Fruit fly (Drosophila melanogaster) whole organism, embryonic: ENCODE data around the gene CG6928.

ENCODE experiments used
- Abd-B ChIP-seq: fragments of 200-800 bp; sonication (Bioruptor generic); optimal IDR thresholded peaks from 2 replicates; lab custom pipeline; 2018; ENCODE audit warnings: missing biosample characterization, mild to moderate bottlenecking, missing genetic modification characterization, moderate library complexity
- CG10565 ChIP-seq: fragments of 200-800 bp; sonication (Bioruptor generic); optimal IDR thresholded peaks from 3 replicates; lab custom pipeline; 2016; ENCODE audit warnings: missing biosample characterization, mild to moderate bottlenecking, missing genetic modification characterization
- CG12236 ChIP-seq: fragments of 200-800 bp; sonication (Bioruptor generic); optimal IDR thresholded peaks from 2 replicates; lab custom pipeline; 2016; ENCODE audit warnings: missing biosample characterization, missing genetic modification characterization
- CG12391 ChIP-seq: fragments of 200-800 bp; sonication (Bioruptor generic); optimal IDR thresholded peaks from 3 replicates; lab custom pipeline; 2018; ENCODE audit warnings: missing biosample characterization, mild to moderate bottlenecking, missing genetic modification characterization, moderate library complexity
- CG12942 ChIP-seq: fragments of 200-800 bp; sonication (Bioruptor generic); optimal IDR thresholded peaks from 3 replicates; lab custom pipeline; 2016; ENCODE audit warnings: missing biosample characterization, missing genetic modification characterization
- CG15073 ChIP-seq: fragments of 200-800 bp; sonication (Bioruptor generic); optimal IDR thresholded peaks from 2 replicates; lab custom pipeline; 2016; ENCODE audit warnings: missing biosample characterization, missing genetic modification characterization
- CG17361 ChIP-seq: fragments of 200-800 bp; sonication (Bioruptor generic); IDR thresholded peaks from 3 replicates; pipeline ENCODE4 v1.3.6; 2022; ENCODE audit warnings: missing biosample characterization, missing genetic modification characterization
- CG17612 ChIP-seq: fragments of 200-800 bp; sonication (Bioruptor generic); IDR thresholded peaks from 2 replicates; pipeline ENCODE4 v1.3.6; 2022; ENCODE audit warnings: missing biosample characterization, missing genetic modification characterization
- CG2875 ChIP-seq: fragments of 200-800 bp; sonication (Bioruptor generic); optimal IDR thresholded peaks from 2 replicates; lab custom pipeline; 2017; ENCODE audit warnings: missing biosample characterization, mild to moderate bottlenecking, missing genetic modification characterization, missing genetic modification reagents
- CG31388 ChIP-seq: fragments of 200-800 bp; sonication (Bioruptor generic); optimal IDR thresholded peaks from 2 replicates; lab custom pipeline; 2016; ENCODE audit warnings: missing biosample characterization, missing genetic modification characterization
- CG4404 ChIP-seq: fragments of 200-800 bp; sonication (Bioruptor generic); IDR thresholded peaks from 2 replicates; pipeline ENCODE4 v1.3.6; 2022; ENCODE audit warnings: missing biosample characterization, missing genetic modification characterization
- CG4730 ChIP-seq: fragments of 200-800 bp; sonication (Bioruptor generic); IDR thresholded peaks from 2 replicates; pipeline ENCODE4 v1.3.6; 2022; ENCODE audit warnings: missing biosample characterization, missing genetic modification characterization
- CG4820 ChIP-seq: fragments of 200-800 bp; sonication (Bioruptor generic); optimal IDR thresholded peaks from 3 replicates; lab custom pipeline; 2016; ENCODE audit warnings: missing biosample characterization, missing genetic modification characterization
- CG7372 ChIP-seq: fragments of 200-800 bp; sonication (Bioruptor generic); IDR thresholded peaks from 2 replicates; pipeline ENCODE4 v1.3.6; 2022; ENCODE audit warnings: missing biosample characterization, missing genetic modification characterization
- CG8765 ChIP-seq: fragments of 200-800 bp; sonication (Bioruptor generic); IDR thresholded peaks from 2 replicates; pipeline ENCODE4 v1.3.6; 2022; ENCODE audit warnings: missing biosample characterization, missing genetic modification characterization
- CG8944 ChIP-seq: fragments of 200-800 bp; sonication (Bioruptor generic); optimal IDR thresholded peaks from 3 replicates; lab custom pipeline; 2016; ENCODE audit warnings: missing biosample characterization, missing genetic modification characterization
- H2.0 ChIP-seq: fragments of 200-800 bp; sonication (Bioruptor generic); IDR thresholded peaks from 2 replicates; pipeline ENCODE4 v1.3.6; 2022; ENCODE audit warnings: missing biosample characterization, missing genetic modification characterization
- Hmx ChIP-seq: fragments of 200-800 bp; sonication (Bioruptor generic); optimal IDR thresholded peaks from 2 replicates; lab custom pipeline; 2016; ENCODE audit warnings: missing biosample characterization, missing genetic modification characterization
- Hr3 ChIP-seq: fragments of 200-800 bp; sonication (Bioruptor generic); optimal IDR thresholded peaks from 3 replicates; lab custom pipeline; 2016; ENCODE audit warnings: missing biosample characterization, missing genetic modification characterization
- MBD-R2 ChIP-seq: fragments of 200-800 bp; sonication (Bioruptor generic); IDR thresholded peaks from 2 replicates; pipeline ENCODE4 v1.3.6; 2022; ENCODE audit warnings: missing biosample characterization, missing genetic modification characterization
- Mad ChIP-seq: fragments of 200-800 bp; sonication (Bioruptor generic); optimal IDR thresholded peaks from 2 replicates; lab custom pipeline; 2016; ENCODE audit warnings: missing biosample characterization, missing genetic modification characterization
- NFAT ChIP-seq: fragments of 200-800 bp; sonication (Bioruptor generic); IDR thresholded peaks from 2 replicates; pipeline ENCODE4 v1.3.6; 2022; ENCODE audit warnings: missing biosample characterization, missing genetic modification characterization
- Oaz ChIP-seq: fragments of 200-800 bp; sonication (Bioruptor generic); IDR thresholded peaks from 2 replicates; pipeline ENCODE4 v1.3.6; 2022; ENCODE audit warnings: missing biosample characterization, missing genetic modification characterization
- Optix ChIP-seq: fragments of 200-800 bp; sonication (Bioruptor generic); IDR thresholded peaks from 3 replicates; pipeline ENCODE4 v1.3.6; 2022; ENCODE audit warnings: missing biosample characterization, missing genetic modification characterization
- PHDP ChIP-seq: fragments of 200-800 bp; sonication (Bioruptor generic); optimal IDR thresholded peaks from 3 replicates; lab custom pipeline; 2018; ENCODE audit warnings: missing biosample characterization, mild to moderate bottlenecking, missing genetic modification characterization, moderate library complexity
- Pdp1 ChIP-seq, 2 experiments: fragments of 200-800 bp; sonication (Bioruptor generic); optimal IDR thresholded peaks; 3 replicates each; lab custom pipeline; 2016; ENCODE audit warnings: missing biosample characterization in 2 of 2, missing genetic modification characterization in 2 of 2, mild to moderate bottlenecking in 1 of 2, moderate library complexity in 1 of 2
- Ravus ChIP-seq: fragments of 200-800 bp; sonication (Bioruptor generic); IDR thresholded peaks from 2 replicates; pipeline ENCODE4 v1.3.6; 2022; ENCODE audit warnings: missing biosample characterization, missing genetic modification characterization
- Spps ChIP-seq: fragments of 200-800 bp; sonication (Bioruptor generic); optimal IDR thresholded peaks from 2 replicates; lab custom pipeline; 2018; ENCODE audit warnings: missing biosample characterization, mild to moderate bottlenecking, missing genetic modification characterization
- Stat92E ChIP-seq, 3 experiments: fragments of >200 bp in 2 of 3; fragments of 200-800 bp in 1 of 3; sonication (Bioruptor generic) in 1 of 3; optimal IDR thresholded peaks; 2 replicates each; lab custom pipeline; 2017 to 2019; ENCODE audit warnings: missing biosample characterization in 3 of 3, missing genetic modification characterization in 3 of 3, mild to moderate bottlenecking in 1 of 3, moderate library complexity in 1 of 3
- Tbp ChIP-seq: fragments of >200 bp; optimal IDR thresholded peaks from 2 replicates; lab custom pipeline; 2018; ENCODE audit warnings: missing biosample characterization, missing genetic modification characterization
- Trl ChIP-seq, 3 experiments: fragments of >200 bp in 2 of 3; fragments of 200-800 bp in 1 of 3; sonication (Bioruptor generic) in 1 of 3; optimal IDR thresholded peaks; 2 replicates in 1 of 3; 3 replicates in 2 of 3; lab custom pipeline; 2016 to 2017; ENCODE audit warnings: missing biosample characterization in 1 of 3, missing genetic modification characterization in 1 of 3
- bab2 ChIP-seq: fragments of 200-800 bp; sonication (Bioruptor generic); optimal IDR thresholded peaks from 2 replicates; lab custom pipeline; 2016; ENCODE audit warnings: missing biosample characterization, missing genetic modification characterization
- br ChIP-seq: fragments of >200 bp; optimal IDR thresholded peaks from 2 replicates; lab custom pipeline; 2017
- cato ChIP-seq: fragments of 200-800 bp; sonication (Bioruptor generic); optimal IDR thresholded peaks from 2 replicates; lab custom pipeline; 2016; ENCODE audit warnings: missing biosample characterization, missing genetic modification characterization, borderline replicate concordance
- dati ChIP-seq: fragments of 200-800 bp; sonication (Bioruptor generic); IDR thresholded peaks from 2 replicates; pipeline ENCODE4 v1.3.6; 2022; ENCODE audit warnings: missing biosample characterization, missing genetic modification characterization
- disco-r ChIP-seq: fragments of 200-800 bp; sonication (Bioruptor generic); optimal IDR thresholded peaks from 2 replicates; lab custom pipeline; 2016; ENCODE audit warnings: missing biosample characterization, missing genetic modification characterization
- ewg ChIP-seq: fragments of 200-800 bp; sonication (Bioruptor generic); optimal IDR thresholded peaks from 3 replicates; lab custom pipeline; 2017; ENCODE audit warnings: mild to moderate bottlenecking, missing biosample characterization, missing genetic modification reagents, missing genetic modification characterization
- exex ChIP-seq: fragments of 200-800 bp; sonication (Bioruptor generic); optimal IDR thresholded peaks from 4 replicates; lab custom pipeline; 2018; ENCODE audit warnings: missing biosample characterization, mild to moderate bottlenecking, missing genetic modification characterization, moderate library complexity
- grn ChIP-seq: fragments of 200-800 bp; sonication (Bioruptor generic); optimal IDR thresholded peaks from 3 replicates; lab custom pipeline; 2017; ENCODE audit warnings: missing biosample characterization, missing genetic modification characterization
- jigr1 ChIP-seq: fragments of 200-800 bp; sonication (Bioruptor generic); IDR thresholded peaks from 3 replicates; pipeline ENCODE4 v1.3.6; 2022; ENCODE audit warnings: missing biosample characterization, missing genetic modification characterization
- kay ChIP-seq: fragments of 200-800 bp; sonication (Bioruptor generic); optimal IDR thresholded peaks from 2 replicates; lab custom pipeline; 2016; ENCODE audit warnings: missing biosample characterization, missing genetic modification characterization
- lab ChIP-seq: fragments of 200-800 bp; sonication (Bioruptor generic); optimal IDR thresholded peaks from 3 replicates; lab custom pipeline; 2017; ENCODE audit warnings: missing biosample characterization, missing genetic modification characterization, mild to moderate bottlenecking, moderate library complexity, missing genetic modification reagents
- nerfin-2 ChIP-seq: fragments of 200-800 bp; sonication (Bioruptor generic); IDR thresholded peaks from 2 replicates; pipeline ENCODE4 v1.3.6; 2022; ENCODE audit warnings: missing biosample characterization, missing genetic modification characterization; ENCODE audit not compliant: partially characterized antibody
- nmo ChIP-seq: fragments of 200-800 bp; sonication (Bioruptor generic); optimal IDR thresholded peaks from 2 replicates; lab custom pipeline; 2018; ENCODE audit warnings: missing biosample characterization, mild to moderate bottlenecking, missing genetic modification characterization, moderate library complexity
- nom ChIP-seq: fragments of 200-800 bp; sonication (Bioruptor generic); optimal IDR thresholded peaks from 2 replicates; lab custom pipeline; 2017; ENCODE audit warnings: missing biosample characterization, missing genetic modification characterization, mild to moderate bottlenecking, moderate library complexity, missing genetic modification reagents
- otp ChIP-seq: fragments of 200-800 bp; sonication (Bioruptor generic); IDR thresholded peaks from 3 replicates; pipeline ENCODE4, ENCODE4 v1.3.6; 2022; ENCODE audit warnings: missing biosample characterization, missing genetic modification characterization
- sqz ChIP-seq: fragments of 200-800 bp; sonication (Bioruptor generic); optimal IDR thresholded peaks from 3 replicates; lab custom pipeline; 2018; ENCODE audit warnings: missing biosample characterization, mild to moderate bottlenecking, missing genetic modification characterization
- stc ChIP-seq: fragments of 200-800 bp; sonication (Bioruptor generic); IDR thresholded peaks from 2 replicates; pipeline ENCODE4 v1.3.6; 2022; ENCODE audit warnings: missing biosample characterization, missing genetic modification characterization
- tgo ChIP-seq: fragments of 200-800 bp; sonication (Bioruptor generic); IDR thresholded peaks from 3 replicates; pipeline ENCODE4 v1.3.6; 2022; ENCODE audit warnings: missing biosample characterization, missing genetic modification characterization
- tll ChIP-seq, 2 experiments: fragments of 200-800 bp in 1 of 2; fragments of >200 bp in 1 of 2; sonication (Bioruptor generic) in 1 of 2; optimal IDR thresholded peaks; 2 replicates each; lab custom pipeline; 2017 to 2019; ENCODE audit warnings: missing biosample characterization in 2 of 2, missing genetic modification characterization in 2 of 2, mild to moderate bottlenecking in 1 of 2, moderate library complexity in 1 of 2
- vvl ChIP-seq: fragments of 200-800 bp; sonication (Bioruptor generic); IDR thresholded peaks from 2 replicates; pipeline ENCODE4 v1.3.6; 2022; ENCODE audit warnings: missing biosample characterization, missing genetic modification characterization

Gene CG6928

dm6 chr3L:12053695-12054094 lies 50.7 kb downstream of the CG6928 start (continued):
- TF ChIP-seq CG8944 (GFP tag; lab: Kevin White, UChicago) = peak; percentile 5
- TF ChIP-seq grn = peak; percentile 11
- TF ChIP-seq Oaz (GFP tag; lab: Robert Waterston, UW) = no peak
- TF ChIP-seq MBD-R2 = no peak
- TF ChIP-seq nerfin-2 (GFP tag; lab: Robert Waterston, UW) = no peak
- no peak for TF ChIP-seq Hmx (GFP tag; lab: Kevin White, UChicago)
- TF ChIP-seq nom = no peak
- 0 out of 3 replicates have a peak, but pooled peaks have one; percentile 34 for TF ChIP-seq tgo (GFP tag; lab: Robert Waterston, UW)
- TF ChIP-seq Mad (GFP tag; lab: Kevin White, UChicago) = no peak
- no peak for TF ChIP-seq sqz
- TF ChIP-seq disco-r (GFP tag; lab: Kevin White, UChicago) = no peak
- TF ChIP-seq Stat92E (GFP tag; optimal IDR thresholded peaks at IDR 0.05; lab: Kevin White, UChicago) = peak in 1 of 3 experiments; percentile 87
- TF ChIP-seq Spps = no peak
- TF ChIP-seq NFAT (GFP tag; lab: Robert Waterston, UW) = no peak
- TF ChIP-seq Trl (optimal IDR thresholded peaks at IDR 0.05; lab: Kevin White, UChicago) = no peak
- TF ChIP-seq Trl (GFP tag; optimal IDR thresholded peaks at IDR 0.05; lab: Kevin White, UChicago) = peak; percentile 53
- TF ChIP-seq br = no peak
- TF ChIP-seq CG12236 = no peak
- no peak for TF ChIP-seq jigr1
- peak; percentile 62 for TF ChIP-seq stc (GFP tag; lab: Robert Waterston, UW)
- TF ChIP-seq otp = peak; percentile 66; the same call in 1 of the 3 replicates
- no peak for TF ChIP-seq Optix (GFP tag; lab: Robert Waterston, UW)
- TF ChIP-seq Ravus = no peak
- no peak for TF ChIP-seq CG17612 (GFP tag; lab: Robert Waterston, UW)
- no peak for TF ChIP-seq CG10565 (GFP tag; lab: Kevin White, UChicago)
- TF ChIP-seq tll (GFP tag; optimal IDR thresholded peaks at IDR 0.05; lab: Kevin White, UChicago) = no peak
- peak; percentile 32 for TF ChIP-seq kay (GFP tag; lab: Kevin White, UChicago)
- TF ChIP-seq ewg (GFP tag; lab: Kevin White, UChicago) = peak; percentile 17
- no peak for TF ChIP-seq CG31388
- peak; percentile 44 for TF ChIP-seq CG2875 (GFP tag; lab: Kevin White, UChicago)
- no peak for TF ChIP-seq Tbp (GFP tag; lab: Kevin White, UChicago)
- TF ChIP-seq dati (GFP tag; lab: Robert Waterston, UW) = no peak
- TF ChIP-seq CG4820 (GFP tag; lab: Kevin White, UChicago) = peak; percentile 77
- TF ChIP-seq bab2 (GFP tag; lab: Kevin White, UChicago) = peak; percentile 26
- peak; percentile 46; the same call in 2 of the 3 replicates for TF ChIP-seq CG17361 (GFP tag; lab: Robert Waterston, UW)
- peak in 1 of 2 experiments; percentile 26 for TF ChIP-seq Pdp1 (GFP tag; optimal IDR thresholded peaks at IDR 0.05; lab: Kevin White, UChicago)
- TF ChIP-seq exex (tag; lab: Kevin White, UChicago) = no peak
- TF ChIP-seq CG12391 (tag; lab: Kevin White, UChicago) = peak; percentile 22
- TF ChIP-seq Abd-B (GFP tag; lab: Kevin White, UChicago) = peak; percentile 22
- TF ChIP-seq lab (GFP tag; lab: Kevin White, UChicago) = peak; percentile 7
- no peak for TF ChIP-seq CG8765
- TF ChIP-seq cato (GFP tag; lab: Kevin White, UChicago) = no peak
- TF ChIP-seq CG4404 (GFP tag; lab: Robert Waterston, UW) = no peak
- TF ChIP-seq Hr3 = no peak
- peak; percentile 22 for TF ChIP-seq nmo (GFP tag; lab: Kevin White, UChicago)
- peak; percentile 29; the same call in 1 of the 2 replicates for TF ChIP-seq CG4730
- no peak for TF ChIP-seq CG7372
- peak; percentile 31 for TF ChIP-seq vvl (GFP tag; lab: Robert Waterston, UW)
- TF ChIP-seq H2.0 (GFP tag; lab: Robert Waterston, UW) = no peak
- TF ChIP-seq CG15073 (GFP tag; lab: Kevin White, UChicago) = no peak
- no peak for TF ChIP-seq CG12942 (GFP tag; lab: Kevin White, UChicago)
- peak; percentile 17 for TF ChIP-seq PHDP (tag; lab: Kevin White, UChicago)
